Worm (Caenorhabditis elegans): ENCODE results near the gene H38K22.9.

- TF ChIP-seq unc-62 (GFP tag; optimal IDR thresholded peaks at IDR 0.05): peak; percentile 73
- TF ChIP-seq pha-4 (tag; optimal IDR thresholded peaks at IDR 0.05): no peak
- no peak for TF ChIP-seq nhr-76 (tag; optimal IDR thresholded peaks at IDR 0.05)
- TF ChIP-seq nhr-237 (tag; optimal IDR thresholded peaks at IDR 0.05): no peak
- no peak for TF ChIP-seq snpc-4 (tag; optimal IDR thresholded peaks at IDR 0.05)
- TF ChIP-seq nhr-2 (tag; optimal IDR thresholded peaks at IDR 0.05): no peak
Observed at ce11 chrIII:4283175-4283574, 40.8 kb upstream of the H38K22.9 start.
